Worm (Caenorhabditis elegans) whole organism, young adult: ENCODE data around the gene F10C1.1.

ENCODE experiments used
- B0035.1 ChIP-seq: sonication (generic microtip); optimal IDR thresholded peaks from 2 replicates; lab custom pipeline; 2016; ENCODE audit warnings: missing genetic modification characterization, mild to moderate bottlenecking, missing compliant biosample characterization, missing genotype, missing genetic modification reagents
- B0261.1 ChIP-seq: sonication (generic microtip); optimal IDR thresholded peaks from 2 replicates; lab custom pipeline; 2016; ENCODE audit warnings: mild to moderate bottlenecking, missing genetic modification characterization, moderate library complexity, missing compliant biosample characterization
- C06A6.2 ChIP-seq: fragments of 200-800 bp; sonication (Bioruptor generic); conservative IDR thresholded peaks from 2 replicates; pipeline ENCODE4 v1.3.6; 2022; ENCODE audit warnings: missing genetic modification characterization, missing compliant biosample characterization
- C17E4.6 ChIP-seq: fragments of 200-800 bp; sonication (Bioruptor generic); IDR thresholded peaks from 2 replicates; pipeline ENCODE4 v1.3.6; 2022; ENCODE audit warnings: missing genetic modification reagents, missing genetic modification characterization, missing compliant biosample characterization
- F10E7.11 ChIP-seq: sonication (generic microtip); optimal IDR thresholded peaks from 2 replicates; lab custom pipeline; 2017; ENCODE audit warnings: mild to moderate bottlenecking, missing genetic modification characterization, moderate library complexity, missing compliant biosample characterization
- F23B12.7 ChIP-seq: sonication (generic microtip); optimal IDR thresholded peaks from 2 replicates; lab custom pipeline; 2017; ENCODE audit warnings: missing genetic modification characterization, mild to moderate bottlenecking, missing compliant biosample characterization, antibody characterized with exemption, moderate library complexity; ENCODE audit not compliant: insufficient read depth
- F37B4.10 ChIP-seq: fragments of 200-800 bp; sonication (Bioruptor generic); IDR thresholded peaks from 2 replicates; pipeline ENCODE4 v1.3.6; 2022; ENCODE audit warnings: missing genetic modification characterization, missing compliant biosample characterization
- F52B5.7 ChIP-seq: sonication (generic microtip); optimal IDR thresholded peaks from 2 replicates; lab custom pipeline; 2016; ENCODE audit warnings: mild to moderate bottlenecking, missing genetic modification characterization, missing compliant biosample characterization
- F55B11.4 ChIP-seq: sonication (generic microtip); optimal IDR thresholded peaks from 2 replicates; lab custom pipeline; 2016; ENCODE audit warnings: missing compliant biosample characterization, missing genetic modification characterization, borderline replicate concordance; ENCODE audit not compliant: insufficient read depth
- F57C9.4 ChIP-seq: sonication (generic microtip); optimal IDR thresholded peaks from 2 replicates; lab custom pipeline; 2017; ENCODE audit warnings: mild to moderate bottlenecking, missing genetic modification characterization, missing compliant biosample characterization
- K11D2.4 ChIP-seq: fragments of 200-800 bp; sonication (Bioruptor generic); IDR thresholded peaks from 2 replicates; pipeline ENCODE4 v1.3.6; 2022; ENCODE audit warnings: missing genetic modification reagents, missing genetic modification characterization, missing compliant biosample characterization
- T07F8.4 ChIP-seq: sonication (generic microtip); optimal IDR thresholded peaks from 2 replicates; lab custom pipeline; 2016; ENCODE audit warnings: mild to moderate bottlenecking, missing genetic modification characterization, moderate library complexity, missing compliant biosample characterization
- Y53F4B.3 ChIP-seq: fragments of 200-800 bp; sonication (Bioruptor generic); IDR thresholded peaks from 2 replicates; pipeline ENCODE4 v1.3.6; 2022; ENCODE audit warnings: missing genetic modification reagents, missing genetic modification characterization, missing compliant biosample characterization
- aptf-2 ChIP-seq: fragments of 200-800 bp; sonication (Bioruptor generic); conservative IDR thresholded peaks from 2 replicates; pipeline ENCODE4 v1.3.6; 2022; ENCODE audit warnings: missing genetic modification reagents, missing genetic modification characterization, missing compliant biosample characterization
- attf-6 ChIP-seq: fragments of 200-800 bp; sonication (Bioruptor generic); IDR thresholded peaks from 2 replicates; pipeline ENCODE4 v1.3.6; 2022; ENCODE audit warnings: missing genetic modification reagents, missing genetic modification characterization, missing compliant biosample characterization
- bed-2 ChIP-seq: fragments of 200-800 bp; sonication (Bioruptor generic); IDR thresholded peaks from 2 replicates; pipeline ENCODE4 v1.3.6; 2022; ENCODE audit warnings: missing genetic modification reagents, missing genetic modification characterization, missing compliant biosample characterization
- ceh-91 ChIP-seq: fragments of 200-800 bp; sonication (Bioruptor generic); IDR thresholded peaks from 2 replicates; pipeline ENCODE4 v1.3.6; 2022; ENCODE audit warnings: missing genetic modification reagents, missing genetic modification characterization, missing compliant biosample characterization
- him-1 ChIP-seq: sonication (generic microtip); optimal IDR thresholded peaks from 2 replicates; lab custom pipeline; 2016; ENCODE audit warnings: missing genotype, missing genetic modification reagents, missing genetic modification characterization, missing compliant biosample characterization
- hmg-1.2 ChIP-seq: fragments of 200-800 bp; sonication (Bioruptor generic); IDR thresholded peaks from 2 replicates; pipeline ENCODE4 v1.3.6; 2022; ENCODE audit warnings: missing genetic modification reagents, missing genetic modification characterization, missing compliant biosample characterization
- lag-1 ChIP-seq: fragments of 200-800 bp; sonication (Bioruptor generic); IDR thresholded peaks from 2 replicates; pipeline ENCODE4 v1.3.6; 2022; ENCODE audit warnings: missing genetic modification reagents, missing genetic modification characterization, missing compliant biosample characterization
- let-607 ChIP-seq, 2 experiments: fragments of 200-800 bp in 1 of 2; sonication (Bioruptor generic) in 1 of 2; sonication (generic microtip) in 1 of 2; optimal IDR thresholded peaks; 2 replicates each; lab custom pipeline; 2016 to 2018; ENCODE audit warnings: mild to moderate bottlenecking in 2 of 2, missing compliant biosample characterization in 2 of 2, missing genetic modification characterization in 2 of 2, moderate library complexity in 2 of 2, missing genotype in 1 of 2
- lin-35 ChIP-seq, 3 experiments: fragments of 150-350 bp in 2 of 3; sonication (generic microtip) in 1 of 3; optimal IDR thresholded peaks; 2 replicates each; lab custom pipeline; 2014 to 2018; ENCODE audit warnings: missing biosample characterization in 3 of 3, missing genetic modification characterization in 3 of 3, missing genetic modification reagents in 3 of 3
- lsl-1 ChIP-seq: fragments of 200-800 bp; sonication (Bioruptor generic); optimal IDR thresholded peaks from 2 replicates; lab custom pipeline; 2018; ENCODE audit warnings: mild to moderate bottlenecking, missing genetic modification characterization, moderate library complexity, missing compliant biosample characterization
- nhr-120 ChIP-seq: fragments of 200-800 bp; sonication (Bioruptor generic); IDR thresholded peaks from 2 replicates; pipeline ENCODE4 v1.3.6; 2022; ENCODE audit warnings: missing genetic modification characterization, missing compliant biosample characterization
- nhr-80 ChIP-seq: sonication (generic microtip); optimal IDR thresholded peaks from 2 replicates; lab custom pipeline; 2016; ENCODE audit warnings: missing genetic modification characterization, missing compliant biosample characterization
- pha-4 ChIP-seq: fragments of 150-350 bp; sonication (generic microtip); optimal IDR thresholded peaks from 2 replicates; lab custom pipeline; 2014; ENCODE audit warnings: missing biosample characterization, missing genetic modification reagents, missing genetic modification characterization
- repo-1 ChIP-seq: sonication (generic microtip); optimal IDR thresholded peaks from 2 replicates; lab custom pipeline; 2017; ENCODE audit warnings: mild to moderate bottlenecking, missing genetic modification characterization, missing compliant biosample characterization
- rpc-1 ChIP-seq, 2 experiments: fragments of 150-350 bp in 1 of 2; sonication (generic microtip) in 1 of 2; optimal IDR thresholded peaks; 2 replicates each; lab custom pipeline; 2014 to 2018; ENCODE audit warnings: missing biosample characterization in 1 of 2, missing genetic modification characterization in 1 of 2, missing genetic modification reagents in 1 of 2, missing genotype in 1 of 2
- sea-2 ChIP-seq: fragments of 200-800 bp; sonication (Bioruptor generic); IDR thresholded peaks from 2 replicates; pipeline ENCODE4 v1.3.6; 2022; ENCODE audit warnings: missing genetic modification characterization, missing compliant biosample characterization
- snpc-1.1 ChIP-seq: sonication (generic microtip); optimal IDR thresholded peaks from 2 replicates; lab custom pipeline; 2017; ENCODE audit warnings: missing genetic modification characterization, mild to moderate bottlenecking, missing compliant biosample characterization, antibody characterized with exemption, moderate library complexity, missing genotype, missing genetic modification reagents; ENCODE audit not compliant: insufficient read depth
- snpc-4 ChIP-seq, 5 experiments: fragments of 150-350 bp in 1 of 5; sonication (generic microtip) in 4 of 5; optimal IDR thresholded peaks; 2 replicates each; lab custom pipeline; 2014 to 2018; ENCODE audit warnings: missing genetic modification characterization in 5 of 5, missing biosample characterization in 3 of 5, antibody characterized with exemption in 2 of 5, mild to moderate bottlenecking in 2 of 5, missing compliant biosample characterization in 2 of 5, missing genotype in 2 of 5, moderate library complexity in 2 of 5, missing genetic modification reagents in 1 of 5
- tbp1 ChIP-seq: fragments of 200-800 bp; sonication (Bioruptor generic); optimal IDR thresholded peaks from 2 replicates; lab custom pipeline; 2018; ENCODE audit warnings: mild to moderate bottlenecking, missing genetic modification characterization, missing compliant biosample characterization
- tbx-9 ChIP-seq: sonication (generic microtip); optimal IDR thresholded peaks from 2 replicates; lab custom pipeline; 2016; ENCODE audit warnings: borderline replicate concordance, missing genetic modification characterization, inconsistent platforms, missing compliant biosample characterization
- tlf-1 ChIP-seq: fragments of 200-800 bp; sonication (Bioruptor generic); optimal IDR thresholded peaks from 2 replicates; lab custom pipeline; 2018; ENCODE audit warnings: mild to moderate bottlenecking, missing genetic modification characterization, missing compliant biosample characterization
- unc-130 ChIP-seq: sonication (generic microtip); optimal IDR thresholded peaks from 2 replicates; lab custom pipeline; 2016; ENCODE audit warnings: missing genetic modification reagents, missing genetic modification characterization, missing compliant biosample characterization
- unc-62 ChIP-seq: fragments of 150-350 bp; optimal IDR thresholded peaks from 2 replicates; lab custom pipeline; 2014; ENCODE audit warnings: missing biosample characterization, missing genetic modification reagents, missing genetic modification characterization
- zfh-2 ChIP-seq: fragments of 200-800 bp; sonication (Bioruptor generic); conservative IDR thresholded peaks from 2 replicates; pipeline ENCODE4 v1.3.6; 2022; ENCODE audit warnings: missing genetic modification reagents, missing genetic modification characterization, missing compliant biosample characterization
- zim-3 ChIP-seq: sonication (generic microtip); optimal IDR thresholded peaks from 2 replicates; lab custom pipeline; 2017; ENCODE audit warnings: mild to moderate bottlenecking, missing genetic modification characterization, moderate library complexity, missing compliant biosample characterization
- ztf-18 ChIP-seq: sonication (generic microtip); optimal IDR thresholded peaks from 2 replicates; lab custom pipeline; 2016; ENCODE audit warnings: missing genotype, mild to moderate bottlenecking, missing genetic modification characterization, missing compliant biosample characterization
- ztf-25 ChIP-seq: fragments of 200-800 bp; sonication (Bioruptor generic); IDR thresholded peaks from 2 replicates; pipeline ENCODE4 v1.3.6; 2022; ENCODE audit warnings: missing genetic modification reagents, missing genetic modification characterization, missing compliant biosample characterization
- ztf-6 ChIP-seq: fragments of 200-800 bp; sonication (Bioruptor generic); IDR thresholded peaks from 2 replicates; pipeline ENCODE4 v1.3.6; 2022; ENCODE audit warnings: missing genetic modification reagents, missing genetic modification characterization, missing compliant biosample characterization

Gene F10C1.1

ce11 chrII:5765318-5765717, 8.7 kb upstream of the F10C1.1 start, which contains the start of gene ifb-1:
ifb-1 (plus strand) TSS chrII:5765618.
- no peak for TF ChIP-seq nhr-120 (GFP tag; lab: Robert Waterston, UW)
- TF ChIP-seq F23B12.7, result no peak
- TF ChIP-seq rpc-1 (optimal IDR thresholded peaks at IDR 0.05; lab: Kevin White, UChicago), result no peak
- TF ChIP-seq rpc-1 (tag; optimal IDR thresholded peaks at IDR 0.05; lab: Kevin White, UChicago), result no peak
- no peak for TF ChIP-seq pha-4 (tag; lab: Kevin White, UChicago)
- TF ChIP-seq C17E4.6 (GFP tag; lab: Robert Waterston, UW), result no peak
- TF ChIP-seq tlf-1, result no peak
- TF ChIP-seq let-607 (tag; optimal IDR thresholded peaks at IDR 0.05; lab: Kevin White, UChicago), result no peak
- TF ChIP-seq lsl-1 (GFP tag; lab: Kevin White, UChicago), result no peak
- no peak for TF ChIP-seq Y53F4B.3 (GFP tag; lab: Robert Waterston, UW)
- TF ChIP-seq tbp1, result no peak
- TF ChIP-seq ceh-91 (GFP tag; lab: Robert Waterston, UW), result no peak
- no peak for TF ChIP-seq F57C9.4 (tag; lab: Kevin White, UChicago)
- TF ChIP-seq snpc-1.1 (tag; lab: Kevin White, UChicago), result no peak
- TF ChIP-seq repo-1, result no peak
- no peak for TF ChIP-seq lag-1 (GFP tag; lab: Robert Waterston, UW)
- TF ChIP-seq, all 124 proteins: peak for 0

ce11 chrII:5768274-5768820, 5.7 kb upstream of the F10C1.1 start:
- TF ChIP-seq snpc-1.1 (tag; lab: Kevin White, UChicago) (no peak), F55B11.4 (tag; lab: Kevin White, UChicago) (no peak), repo-1 (no peak), hmg-1.2 (GFP tag; lab: Robert Waterston, UW) (no peak), snpc-4 (GFP tag; optimal IDR thresholded peaks at IDR 0.05; lab: Kevin White, UChicago) (no peak), snpc-4 (tag; optimal IDR thresholded peaks at IDR 0.05; lab: Kevin White, UChicago) (no peak), tbp1 (no peak)

- TF ChIP-seq ztf-25 (GFP tag; lab: Robert Waterston, UW) (no peak), T07F8.4 (peak; percentile 37), F52B5.7 (tag; lab: Kevin White, UChicago) (peak; percentile 12), attf-6 (GFP tag; lab: Robert Waterston, UW) (peak; percentile 24; the same call in 1 of the 2 replicates), F37B4.10 (GFP tag; lab: Robert Waterston, UW) (no peak), F10E7.11 (tag; lab: Kevin White, UChicago) (no peak), unc-62 (GFP tag; lab: Kevin White, UChicago) (no peak), him-1 (tag; lab: Kevin White, UChicago) (peak; percentile 80), aptf-2 (GFP tag; lab: Robert Waterston, UW) (no peak), sea-2 (GFP tag; lab: Robert Waterston, UW) (no peak), lsl-1 (GFP tag; lab: Kevin White, UChicago) (no peak), ztf-18 (peak; percentile 58), C06A6.2 (GFP tag; lab: Robert Waterston, UW) (no peak), unc-130 (GFP tag; lab: Kevin White, UChicago) (no peak), hmg-1.2 (GFP tag; lab: Robert Waterston, UW) (peak; percentile 78), F55B11.4 (tag; lab: Kevin White, UChicago) (no peak), K11D2.4 (GFP tag; lab: Robert Waterston, UW) (0 out of 2 replicates have a peak, but pooled peaks have one; percentile 54), ztf-6 (GFP tag; lab: Robert Waterston, UW) (peak; percentile 73; the same call in 1 of the 2 replicates), C17E4.6 (GFP tag; lab: Robert Waterston, UW) (no peak), lin-35 (GFP tag; optimal IDR thresholded peaks at IDR 0.05; lab: Kevin White, UChicago) (no peak), zfh-2 (GFP tag; lab: Robert Waterston, UW) (peak; percentile 59; the same call in 1 of the 2 replicates), tbx-9 (tag; lab: Kevin White, UChicago) (no peak), zim-3 (tag; lab: Kevin White, UChicago) (peak; percentile 54), B0035.1 (no peak), nhr-80 (no peak), tlf-1 (peak; percentile 7), bed-2 (GFP tag; lab: Robert Waterston, UW) (no peak), F57C9.4 (tag; lab: Kevin White, UChicago) (no peak), B0261.1 (tag; lab: Kevin White, UChicago) (peak; percentile 90)
Measured at ce11 chrII:5772547-5773142, 1.4 kb upstream of the F10C1.1 start.
